Worm (Caenorhabditis elegans): Measurements from ENCODE around the gene puf-6.
"Not testable (repeated sequence)": the region's sequence is repeated elsewhere in the genome, so short reads cannot be mapped to it uniquely, and the experiment has no call there.

The puf-6 gene

DNA sequence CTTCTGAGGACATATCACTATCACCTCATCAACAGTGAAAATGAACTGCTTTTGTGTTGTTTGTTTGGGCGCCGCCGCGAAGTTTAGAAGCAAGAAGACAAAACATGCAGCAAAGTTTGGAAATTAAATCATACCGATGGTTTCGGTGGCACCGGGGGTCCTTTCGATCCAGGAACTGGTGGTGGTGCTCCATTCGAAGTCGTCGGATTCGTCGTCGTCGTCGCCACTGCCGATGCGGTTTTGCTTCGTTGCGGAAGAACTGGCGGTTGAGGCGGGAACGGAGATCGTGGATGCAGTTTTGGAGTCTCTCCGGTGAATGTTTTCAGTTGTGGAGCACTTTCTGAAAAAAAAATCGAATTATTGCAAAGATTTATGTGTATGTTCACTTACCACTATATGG lies 19.7 kb downstream of the puf-6 start:
- no peak for TF ChIP-seq lin-39 (tag; optimal IDR thresholded peaks at IDR 0.05)
- no peak for TF ChIP-seq aha-1 (tag)
- TF ChIP-seq set-16 (GFP tag; IDR thresholded peaks at IDR 0.05): peak; percentile 57

DNA sequence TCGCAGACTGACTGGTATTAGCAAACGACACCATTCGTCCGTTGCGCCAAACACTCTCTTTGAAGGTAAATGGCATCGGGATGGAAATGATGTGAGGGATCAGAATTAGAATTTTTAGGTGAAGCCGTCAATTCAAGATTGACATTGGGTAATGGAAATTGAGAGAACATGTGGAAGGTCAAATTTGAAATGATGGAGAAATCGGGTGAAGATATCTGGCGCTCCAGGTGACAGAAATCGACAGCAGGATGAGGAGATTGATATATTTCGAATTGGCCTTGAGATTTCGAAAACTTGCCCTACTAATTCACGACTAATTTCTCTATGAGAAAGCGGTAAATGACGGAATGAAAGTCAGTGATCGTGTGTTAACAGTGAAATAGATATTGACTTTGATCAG lies 20.7 kb downstream of the puf-6 start:
- TF ChIP-seq daf-19 (GFP tag; conservative IDR thresholded peaks at IDR 0.05) (no peak), unc-62 (GFP tag; optimal IDR thresholded peaks at IDR 0.05 in 1 of 2) (peak in 1 of 2 experiments; percentile 97), unc-62 (tag; optimal IDR thresholded peaks at IDR 0.05) (no peak)

DNA sequence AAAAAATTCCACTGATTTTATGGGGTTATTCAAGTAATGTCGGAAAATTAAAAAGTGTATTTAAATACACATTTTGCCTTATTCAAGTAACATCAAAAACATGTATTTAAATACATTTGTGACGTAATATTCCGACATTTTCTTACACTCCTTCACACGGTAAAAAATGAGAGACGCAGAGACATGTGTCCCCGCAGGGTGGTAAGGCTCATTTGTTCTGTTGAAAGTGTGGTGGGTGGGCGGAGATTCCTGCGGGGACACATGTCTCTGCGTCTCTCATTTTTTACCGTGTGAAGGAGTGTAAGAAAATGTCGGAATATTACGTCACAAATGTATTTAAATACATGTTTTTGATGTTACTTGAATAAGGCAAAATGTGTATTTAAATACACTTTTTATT lies 26.9 kb downstream of the puf-6 start:
- peak; percentile 50 for TF ChIP-seq mep-1 (tag; optimal IDR thresholded peaks at IDR 0.05)
- TF ChIP-seq ctbp-1 (GFP tag; IDR thresholded peaks at IDR 0.05): peak; percentile 90
- peak; percentile 83 for TF ChIP-seq nhr-41 (GFP tag; IDR thresholded peaks at IDR 0.05)
- TF ChIP-seq madf-9 (GFP tag; conservative IDR thresholded peaks at IDR 0.05): peak; percentile 80
- TF ChIP-seq lin-13 (GFP tag; optimal IDR thresholded peaks at IDR 0.05): peak; percentile 21
- TF ChIP-seq spr-1 (tag; optimal IDR thresholded peaks at IDR 0.05): peak; percentile 6
- peak in 1 of 2 experiments; percentile 16 for TF ChIP-seq unc-62 (GFP tag; optimal IDR thresholded peaks at IDR 0.05 in 1 of 2)
- TF ChIP-seq unc-62, daf-16 (tag; optimal IDR thresholded peaks at IDR 0.05): not testable (repeated sequence)
- peak; percentile 89 for TF ChIP-seq nhr-102 (tag; optimal IDR thresholded peaks at IDR 0.05)
- peak; percentile 21 for TF ChIP-seq nhr-48 (tag; optimal IDR thresholded peaks at IDR 0.05)
- peak; percentile 89 for TF ChIP-seq lin-1 (GFP tag; IDR thresholded peaks at IDR 0.05)
- peak; percentile 60; the same call in 1 of the 2 replicates for TF ChIP-seq D1046.2 (GFP tag; IDR thresholded peaks at IDR 0.05)
- peak; percentile 89 for TF ChIP-seq lin-38 (GFP tag; IDR thresholded peaks at IDR 0.05)
- peak; percentile 75; the same call in 1 of the 2 replicates for TF ChIP-seq saeg-2 (GFP tag; IDR thresholded peaks at IDR 0.05)
- TF ChIP-seq dmd-6 (GFP tag; IDR thresholded peaks at IDR 0.05): peak; percentile 96
- peak; percentile 69 for TF ChIP-seq mes-2 (tag; optimal IDR thresholded peaks at IDR 0.05; ENCODE audit: poor library complexity, severe bottlenecking)
- peak in 1 of 2 experiments; percentile 13 for TF ChIP-seq daf-16 (GFP tag; optimal IDR thresholded peaks at IDR 0.05)
- TF ChIP-seq lsy-2 (tag; optimal IDR thresholded peaks at IDR 0.05): peak; percentile 2 to 60
- 0 out of 4 replicates have a peak, but pooled peaks of 1 of the 2 experiments have one; percentile 46 for TF ChIP-seq madf-5 (GFP tag; IDR thresholded peaks at IDR 0.05)
- TF ChIP-seq mdt-29 (GFP tag; IDR thresholded peaks at IDR 0.05): peak; percentile 85
- peak; percentile 92 for TF ChIP-seq dmd-9 (GFP tag; IDR thresholded peaks at IDR 0.05)
- peak; percentile 84 for TF ChIP-seq egl-43 (GFP tag; IDR thresholded peaks at IDR 0.05)
- TF ChIP-seq lim-7 (GFP tag; IDR thresholded peaks at IDR 0.05): 0 out of 2 replicates have a peak, but pooled peaks have one; percentile 37
- peak; percentile 91 for TF ChIP-seq lin-29 (GFP tag; IDR thresholded peaks at IDR 0.05)
- TF ChIP-seq vab-7 (GFP tag; IDR thresholded peaks at IDR 0.05): peak; percentile 69; the same call in 1 of the 2 replicates
- peak; percentile 90 for TF ChIP-seq zfp-3 (GFP tag; conservative IDR thresholded peaks at IDR 0.05)
- peak; percentile 63 for TF ChIP-seq dve-1 (tag; optimal IDR thresholded peaks at IDR 0.05; ENCODE audit: insufficient read depth)
- TF ChIP-seq ZK337.2 (GFP tag; IDR thresholded peaks at IDR 0.05): peak; percentile 50; the same call in 1 of the 2 replicates
- peak; percentile 92 for TF ChIP-seq hmg-1.1 (GFP tag; IDR thresholded peaks at IDR 0.05)
- TF ChIP-seq zip-11 (GFP tag; IDR thresholded peaks at IDR 0.05): 0 out of 2 replicates have a peak, but pooled peaks have one; percentile 25
- TF ChIP-seq set-16 (GFP tag; IDR thresholded peaks at IDR 0.05): peak; percentile 29; the same call in 1 of the 2 replicates
- peak; percentile 70 for TF ChIP-seq rbr-2 (tag; optimal IDR thresholded peaks at IDR 0.05)
- peak; percentile 9 for TF ChIP-seq duxl-1 (tag; optimal IDR thresholded peaks at IDR 0.05; ENCODE audit: poor library complexity)
- TF ChIP-seq tra-1 (GFP tag; IDR thresholded peaks at IDR 0.05): peak; percentile 88; the same call in 1 of the 2 replicates
- peak; percentile 16 for TF ChIP-seq dpl-1 (GFP tag; optimal IDR thresholded peaks at IDR 0.05)
- peak; percentile 91 for TF ChIP-seq arid-1 (GFP tag; conservative IDR thresholded peaks at IDR 0.05)
- TF ChIP-seq ceh-20 (GFP tag; IDR thresholded peaks at IDR 0.05): peak; percentile 96
- 0 out of 2 replicates have a peak, but pooled peaks have one; percentile 41 for TF ChIP-seq Y75B8A.6 (GFP tag; IDR thresholded peaks at IDR 0.05)
- peak; percentile 20 for TF ChIP-seq hlh-30 (tag; optimal IDR thresholded peaks at IDR 0.05; ENCODE audit: insufficient read depth)
- TF ChIP-seq snpc-1.2 (GFP tag; IDR thresholded peaks at IDR 0.05): 0 out of 2 replicates have a peak, but pooled peaks have one; percentile 25
- peak; percentile 65; the same call in 1 of the 2 replicates for TF ChIP-seq dmd-8 (GFP tag; IDR thresholded peaks at IDR 0.05)

Measured in whole organism, L4 larva.